Fruit fly (Drosophila melanogaster): ENCODE results near the gene Adgf-A.

Adgf-A gene

dm6 chr3L:17791495-17791894 is 27.5 kb upstream of the Adgf-A start (continued):
- TF ChIP-seq CG11247 (GFP tag; IDR thresholded peaks at IDR 0.05) (peak; percentile 49; the same call in 1 of the 2 replicates), B-H1 (GFP tag; IDR thresholded peaks at IDR 0.05) (no peak), CG14050 (GFP tag; IDR thresholded peaks at IDR 0.05) (no peak), CG5953 (GFP tag; IDR thresholded peaks at IDR 0.05) (no peak), CG17568 (GFP tag; optimal IDR thresholded peaks at IDR 0.05) (peak; percentile 63), CG17359 (tag; optimal IDR thresholded peaks at IDR 0.05) (no peak), CG43689 (GFP tag; IDR thresholded peaks at IDR 0.05) (no peak), CG5180 (GFP tag; optimal IDR thresholded peaks at IDR 0.05) (no peak), Dbx (GFP tag; IDR thresholded peaks at IDR 0.05) (0 out of 3 replicates have a peak, but pooled peaks have one; percentile 47), Lpt (GFP tag; optimal IDR thresholded peaks at IDR 0.05) (no peak), cwo (GFP tag; optimal IDR thresholded peaks at IDR 0.05) (peak; percentile 64), tio (GFP tag; optimal IDR thresholded peaks at IDR 0.05) (no peak), Ptx1 (GFP tag; IDR thresholded peaks at IDR 0.05) (no peak), HHEX (GFP tag; optimal IDR thresholded peaks at IDR 0.05) (peak; percentile 70), bab2 (GFP tag; optimal IDR thresholded peaks at IDR 0.05) (peak; percentile 1), fd102C (GFP tag; optimal IDR thresholded peaks at IDR 0.05) (no peak), esg (GFP tag; conservative IDR thresholded peaks at IDR 0.05) (no peak), CG9817 (tag; optimal IDR thresholded peaks at IDR 0.05) (peak; percentile 42), CG9727 (GFP tag; optimal IDR thresholded peaks at IDR 0.05) (peak; percentile 7), CG8290 (GFP tag; optimal IDR thresholded peaks at IDR 0.05) (no peak), CG8290 (tag; optimal IDR thresholded peaks at IDR 0.05) (no peak), CG10959 (GFP tag; IDR thresholded peaks at IDR 0.05) (no peak), ttk (GFP tag; IDR thresholded peaks at IDR 0.05) (no peak), trh (GFP tag; optimal IDR thresholded peaks at IDR 0.05) (no peak), ftz-f1 (GFP tag; optimal IDR thresholded peaks at IDR 0.05) (no peak), danr (GFP tag; IDR thresholded peaks at IDR 0.05) (no peak), CG2120 (GFP tag; optimal IDR thresholded peaks at IDR 0.05) (peak; percentile 62), CG1603 (tag; optimal IDR thresholded peaks at IDR 0.05) (no peak), ap (GFP tag; IDR thresholded peaks at IDR 0.05) (no peak), CG9876 (GFP tag; optimal IDR thresholded peaks at IDR 0.05) (no peak), CG12942 (GFP tag; optimal IDR thresholded peaks at IDR 0.05) (no peak), ranshi (GFP tag; IDR thresholded peaks at IDR 0.05) (no peak), Hr3 (GFP tag; optimal IDR thresholded peaks at IDR 0.05) (no peak), NK7.1 (GFP tag; optimal IDR thresholded peaks at IDR 0.05) (no peak), CG16815 (GFP tag; optimal IDR thresholded peaks at IDR 0.05) (no peak), CG8765 (GFP tag; IDR thresholded peaks at IDR 0.05) (no peak), CG9437 (GFP tag; optimal IDR thresholded peaks at IDR 0.05) (no peak), sd (tag; optimal IDR thresholded peaks at IDR 0.05) (no peak), Jarid2 (GFP tag; optimal IDR thresholded peaks at IDR 0.05) (peak; percentile 2), slou (GFP tag; optimal IDR thresholded peaks at IDR 0.05) (peak; percentile 2), Hmr (GFP tag; optimal IDR thresholded peaks at IDR 0.05) (peak; percentile 87), CG6854 (GFP tag; optimal IDR thresholded peaks at IDR 0.05) (peak; percentile 62), CG15269 (tag; optimal IDR thresholded peaks at IDR 0.05) (no peak), p53 (GFP tag; optimal IDR thresholded peaks at IDR 0.05) (no peak), Fer2 (tag; optimal IDR thresholded peaks at IDR 0.05) (peak; percentile 52), sqz (GFP tag; optimal IDR thresholded peaks at IDR 0.05) (no peak), CG1529 (GFP tag; optimal IDR thresholded peaks at IDR 0.05) (no peak), pho (GFP tag; optimal IDR thresholded peaks at IDR 0.05) (peak; percentile 39), Antp (GFP tag; optimal IDR thresholded peaks at IDR 0.05) (no peak), grn (GFP tag; optimal IDR thresholded peaks at IDR 0.05) (no peak), MESR4 (GFP tag; optimal IDR thresholded peaks at IDR 0.05) (no peak), luna (GFP tag; optimal IDR thresholded peaks at IDR 0.05) (peak; percentile 11), CG15011 (GFP tag; optimal IDR thresholded peaks at IDR 0.05) (peak; percentile 62)

All from whole organism, embryonic.